Worm (Caenorhabditis elegans) whole organism, late embryonic: Measurements from ENCODE around the gene F44E5.1.

Source experiments
- C38D4.7 ChIP-seq: fragments of 200-800 bp; sonication (Bioruptor generic); optimal IDR thresholded peaks from 2 replicates; lab custom pipeline; 2018; ENCODE audit warnings: mild to moderate bottlenecking, missing genetic modification characterization, moderate library complexity, missing compliant biosample characterization
- ahr-1 ChIP-seq: sonication (generic microtip); optimal IDR thresholded peaks from 2 replicates; lab custom pipeline; 2016; ENCODE audit warnings: missing genetic modification characterization, missing compliant biosample characterization
- ama-1 ChIP-seq: fragments of 150-350 bp; optimal IDR thresholded peaks from 2 replicates; lab custom pipeline; 2014
- ceh-18 ChIP-seq: sonication (generic microtip); optimal IDR thresholded peaks from 2 replicates; lab custom pipeline; 2016; ENCODE audit warnings: missing genetic modification characterization, missing compliant biosample characterization
- ceh-19 ChIP-seq: fragments of 200-800 bp; sonication (Bioruptor generic); optimal IDR thresholded peaks from 2 replicates; lab custom pipeline; 2018; ENCODE audit warnings: mild to moderate bottlenecking, missing genetic modification characterization, missing compliant biosample characterization
- ceh-22 ChIP-seq: sonication (generic microtip); optimal IDR thresholded peaks from 2 replicates; lab custom pipeline; 2017; ENCODE audit warnings: missing biosample characterization, missing genetic modification characterization
- ceh-31 ChIP-seq: sonication (generic microtip); optimal IDR thresholded peaks from 2 replicates; lab custom pipeline; 2016; ENCODE audit warnings: missing genetic modification characterization, missing compliant biosample characterization
- ceh-6 ChIP-seq: fragments of 200-800 bp; sonication (Bioruptor generic); optimal IDR thresholded peaks from 2 replicates; lab custom pipeline; 2018; ENCODE audit warnings: mild to moderate bottlenecking, missing genetic modification characterization, missing compliant biosample characterization
- che-1 ChIP-seq: sonication (generic microtip); optimal IDR thresholded peaks from 2 replicates; lab custom pipeline; 2016; ENCODE audit warnings: mild to moderate bottlenecking, missing genetic modification characterization, missing compliant biosample characterization
- elt-4 ChIP-seq: sonication (generic microtip); optimal IDR thresholded peaks from 2 replicates; lab custom pipeline; 2016; ENCODE audit warnings: missing genetic modification characterization, missing compliant biosample characterization
- fkh-6 ChIP-seq: sonication (generic microtip); optimal IDR thresholded peaks from 2 replicates; lab custom pipeline; 2016; ENCODE audit warnings: missing genetic modification characterization, missing compliant biosample characterization
- hlh-13 ChIP-seq: fragments of 200-800 bp; sonication (Bioruptor generic); optimal IDR thresholded peaks from 2 replicates; lab custom pipeline; 2018; ENCODE audit warnings: mild to moderate bottlenecking, missing genetic modification characterization, missing compliant biosample characterization
- madf-2 ChIP-seq: sonication (generic microtip); optimal IDR thresholded peaks from 2 replicates; lab custom pipeline; 2017; ENCODE audit warnings: missing genetic modification characterization, missing compliant biosample characterization
- nfya-1 ChIP-seq: sonication (generic microtip); optimal IDR thresholded peaks from 2 replicates; lab custom pipeline; 2017; ENCODE audit warnings: missing genetic modification characterization, mild to moderate bottlenecking, missing compliant biosample characterization, antibody characterized with exemption, moderate library complexity
- nhr-232 ChIP-seq: sonication (generic microtip); optimal IDR thresholded peaks from 2 replicates; lab custom pipeline; 2016; ENCODE audit warnings: missing genetic modification characterization, missing compliant biosample characterization
- pag-3 ChIP-seq: sonication (generic microtip); optimal IDR thresholded peaks from 2 replicates; lab custom pipeline; 2016; ENCODE audit warnings: missing compliant biosample characterization, missing genetic modification characterization, borderline replicate concordance
- ref-2 ChIP-seq: sonication (generic microtip); optimal IDR thresholded peaks from 2 replicates; lab custom pipeline; 2016; ENCODE audit warnings: missing genetic modification characterization, missing compliant biosample characterization
- syd-9 ChIP-seq: sonication (generic microtip); optimal IDR thresholded peaks from 2 replicates; lab custom pipeline; 2016; ENCODE audit warnings: mild to moderate bottlenecking, missing genetic modification characterization, moderate library complexity, missing compliant biosample characterization
- unc-3 ChIP-seq, 2 experiments: fragments of 200-800 bp in 1 of 2; sonication (Bioruptor generic) in 1 of 2; sonication (generic microtip) in 1 of 2; conservative IDR thresholded peaks in 1 of 2; optimal IDR thresholded peaks in 1 of 2; 2 replicates each; pipeline versions ENCODE4 v1.3.6 to Lab custom; 2016 to 2022; ENCODE audit warnings: missing compliant biosample characterization in 2 of 2, missing genetic modification characterization in 2 of 2, missing genetic modification reagents in 1 of 2
- unc-42 ChIP-seq: sonication (generic microtip); optimal IDR thresholded peaks from 2 replicates; lab custom pipeline; 2016; ENCODE audit warnings: missing genotype, missing genetic modification characterization, missing compliant biosample characterization
- unc-55 ChIP-seq: sonication (generic microtip); optimal IDR thresholded peaks from 2 replicates; lab custom pipeline; 2017; ENCODE audit warnings: missing biosample characterization, missing genetic modification reagents, missing genetic modification characterization
- zip-5 ChIP-seq: sonication (generic microtip); optimal IDR thresholded peaks from 2 replicates; lab custom pipeline; 2016; ENCODE audit warnings: missing genetic modification characterization, missing compliant biosample characterization
- ztf-16 ChIP-seq: sonication (generic microtip); optimal IDR thresholded peaks from 2 replicates; lab custom pipeline; 2017; ENCODE audit warnings: missing genetic modification characterization, missing compliant biosample characterization

F44E5.1 gene

ce11 chrII:11727438-11727837, 46.9 kb downstream of the F44E5.1 start:
- TF ChIP-seq madf-2 (tag; lab: Kevin White, UChicago): no peak

- TF ChIP-seq pag-3 (tag; lab: Kevin White, UChicago): no peak
- no peak for TF ChIP-seq ahr-1 (tag; lab: Kevin White, UChicago)
- no peak for TF ChIP-seq ceh-31
- no peak for TF ChIP-seq ceh-22 (tag; lab: Kevin White, UChicago)
- no peak for TF ChIP-seq ztf-16 (tag; lab: Kevin White, UChicago)
- no peak for TF ChIP-seq unc-3 (GFP tag; conservative IDR thresholded peaks at IDR 0.05; lab: Robert Waterston, UW)
- TF ChIP-seq unc-3 (tag; optimal IDR thresholded peaks at IDR 0.05; lab: Kevin White, UChicago): no peak
- no peak for TF ChIP-seq ref-2 (tag; lab: Kevin White, UChicago)
- TF ChIP-seq hlh-13 (GFP tag; lab: Kevin White, UChicago): no peak
- TF ChIP-seq elt-4 (tag; lab: Kevin White, UChicago): no peak
- TF ChIP-seq ceh-6: no peak
- no peak for TF ChIP-seq ceh-19
- TF ChIP-seq zip-5 (tag; lab: Kevin White, UChicago): no peak
- TF ChIP-seq C38D4.7 (GFP tag; lab: Kevin White, UChicago): no peak
- TF ChIP-seq, all 69 proteins: peak for 0
Observed at ce11 chrII:11726470-11727106, 47.8 kb downstream of the F44E5.1 start, which contains the start of gene F13D12.5. Gene F13D12.5 (plus strand): TSS chrII:11726814.

- no peak for TF ChIP-seq nhr-232 (tag; lab: Kevin White, UChicago)
- no peak for TF ChIP-seq fkh-6
- no peak for TF ChIP-seq che-1 (tag; lab: Kevin White, UChicago)
- no peak for TF ChIP-seq syd-9 (tag; lab: Kevin White, UChicago)
- TF ChIP-seq ahr-1 (tag; lab: Kevin White, UChicago): no peak
Observed at ce11 chrII:11725615-11726014, 48.7 kb downstream of the F44E5.1 start.

ce11 chrII:11724362-11724761, 50.0 kb downstream of the F44E5.1 start:
- peak; percentile 17 for TF ChIP-seq nfya-1
- TF ChIP-seq C38D4.7 (GFP tag; lab: Kevin White, UChicago): no peak
- no peak for TF ChIP-seq ama-1
- TF ChIP-seq unc-55: peak; percentile 29
- TF ChIP-seq ahr-1 (tag; lab: Kevin White, UChicago): no peak
- peak; percentile 86 for TF ChIP-seq unc-42 (tag; lab: Kevin White, UChicago)
- peak; percentile 34 for TF ChIP-seq ceh-31
- TF ChIP-seq ceh-18 (tag; lab: Kevin White, UChicago): peak; percentile 33
